Fruit fly (Drosophila melanogaster) whole organism, embryonic: ENCODE data around the gene CG7497.
A peak's percentile ranks its signal among the peaks of the same experiment; 100 is the strongest.

Source experiments
- Atf-2 ChIP-seq: fragments of 200-800 bp; sonication (Bioruptor generic); optimal IDR thresholded peaks from 2 replicates; lab custom pipeline; 2016; ENCODE audit warnings: missing biosample characterization, missing genetic modification characterization
- BEAF-32 ChIP-seq: fragments of 200-800 bp; sonication (Bioruptor generic); optimal IDR thresholded peaks from 3 replicates; lab custom pipeline; 2017; ENCODE audit warnings: missing biosample characterization, missing genetic modification characterization, mild to moderate bottlenecking, moderate library complexity, missing genetic modification reagents
- CG10147 ChIP-seq: fragments of 200-800 bp; sonication (Bioruptor generic); optimal IDR thresholded peaks from 2 replicates; lab custom pipeline; 2019; ENCODE audit warnings: missing biosample characterization, mild to moderate bottlenecking, missing genetic modification characterization, moderate library complexity
- CG10209 ChIP-seq: fragments of 200-800 bp; sonication (Bioruptor generic); optimal IDR thresholded peaks from 3 replicates; lab custom pipeline; 2017; ENCODE audit warnings: missing biosample characterization, mild to moderate bottlenecking, missing genetic modification characterization, missing genetic modification reagents
- CG10274 ChIP-seq: fragments of 200-800 bp; sonication (Bioruptor generic); optimal IDR thresholded peaks from 3 replicates; lab custom pipeline; 2017; ENCODE audit warnings: missing biosample characterization, mild to moderate bottlenecking, missing genetic modification characterization
- CG10321 ChIP-seq: fragments of 200-800 bp; sonication (Bioruptor generic); IDR thresholded peaks from 2 replicates; pipeline ENCODE4 v1.3.6; 2022; ENCODE audit warnings: missing biosample characterization, missing genetic modification characterization
- CG11247 ChIP-seq: fragments of 200-800 bp; sonication (Bioruptor generic); IDR thresholded peaks from 2 replicates; pipeline ENCODE4 v1.3.6; 2022; ENCODE audit warnings: missing biosample characterization, missing genetic modification characterization
- CG11456 ChIP-seq: fragments of 200-800 bp; sonication (Bioruptor generic); IDR thresholded peaks from 3 replicates; pipeline ENCODE4 v1.3.6; 2022; ENCODE audit warnings: missing biosample characterization, missing genetic modification characterization
- CG11504 ChIP-seq: fragments of 200-800 bp; sonication (Bioruptor generic); optimal IDR thresholded peaks from 3 replicates; lab custom pipeline; 2019; ENCODE audit warnings: missing biosample characterization, mild to moderate bottlenecking, missing genetic modification characterization, moderate library complexity
- CG15269 ChIP-seq: fragments of 200-800 bp; sonication (Bioruptor generic); optimal IDR thresholded peaks from 2 replicates; lab custom pipeline; 2018; ENCODE audit warnings: missing biosample characterization, mild to moderate bottlenecking, missing genetic modification characterization, moderate library complexity
- CG1602 ChIP-seq: fragments of 200-800 bp; sonication (Bioruptor generic); optimal IDR thresholded peaks from 3 replicates; lab custom pipeline; 2016; ENCODE audit warnings: missing biosample characterization, missing genetic modification characterization
- CG17361 ChIP-seq: fragments of 200-800 bp; sonication (Bioruptor generic); IDR thresholded peaks from 3 replicates; pipeline ENCODE4 v1.3.6; 2022; ENCODE audit warnings: missing biosample characterization, missing genetic modification characterization
- CG2129 ChIP-seq: fragments of 200-800 bp; sonication (Bioruptor generic); IDR thresholded peaks from 2 replicates; pipeline ENCODE4 v1.3.6; 2022; ENCODE audit warnings: missing biosample characterization, missing genetic modification characterization; ENCODE audit not compliant: partially characterized antibody
- CG2889 ChIP-seq: fragments of 200-800 bp; sonication (Bioruptor generic); IDR thresholded peaks from 3 replicates; pipeline ENCODE4 v1.3.6; 2022; ENCODE audit warnings: missing biosample characterization, missing genetic modification characterization
- CG30020 ChIP-seq: fragments of 200-800 bp; optimal IDR thresholded peaks from 2 replicates; lab custom pipeline; 2019; ENCODE audit warnings: missing biosample characterization, mild to moderate bottlenecking, missing genetic modification characterization, moderate library complexity
- CG34422 ChIP-seq: fragments of 200-800 bp; sonication (Bioruptor generic); IDR thresholded peaks from 3 replicates; pipeline ENCODE4 v1.3.6; 2022; ENCODE audit warnings: missing biosample characterization, missing genetic modification characterization
- CG42726 ChIP-seq: fragments of 200-800 bp; sonication (Bioruptor generic); IDR thresholded peaks from 2 replicates; pipeline ENCODE4 v1.3.6; 2022; ENCODE audit warnings: missing biosample characterization, missing genetic modification characterization; ENCODE audit not compliant: partially characterized antibody
- CG4854 ChIP-seq: fragments of 200-800 bp; sonication (Bioruptor generic); optimal IDR thresholded peaks from 2 replicates; lab custom pipeline; 2016; ENCODE audit warnings: missing biosample characterization, missing genetic modification characterization, inconsistent platforms
- CG8924 ChIP-seq: fragments of 200-800 bp; optimal IDR thresholded peaks from 3 replicates; lab custom pipeline; 2019; ENCODE audit warnings: missing biosample characterization, mild to moderate bottlenecking, missing genetic modification characterization, moderate library complexity
- CG9437 ChIP-seq: fragments of 200-800 bp; sonication (Bioruptor generic); optimal IDR thresholded peaks from 2 replicates; lab custom pipeline; 2018; ENCODE audit warnings: missing biosample characterization, mild to moderate bottlenecking, missing genetic modification characterization
- CHES-1-like ChIP-seq: fragments of 200-800 bp; sonication (Bioruptor generic); optimal IDR thresholded peaks from 2 replicates; lab custom pipeline; 2016; ENCODE audit warnings: missing biosample characterization, missing genetic modification characterization
- CkIIα-i1 ChIP-seq: fragments of 200-800 bp; sonication (Bioruptor generic); IDR thresholded peaks from 2 replicates; pipeline ENCODE4 v1.3.6; 2022; ENCODE audit warnings: missing biosample characterization, missing genetic modification characterization
- E2f2 ChIP-seq: fragments of 200-800 bp; sonication (Bioruptor generic); IDR thresholded peaks from 2 replicates; pipeline ENCODE4 v1.3.6; 2022; ENCODE audit warnings: missing biosample characterization, missing genetic modification characterization
- Elba2 ChIP-seq: fragments of 200-800 bp; sonication (Bioruptor generic); optimal IDR thresholded peaks from 3 replicates; lab custom pipeline; 2016; ENCODE audit warnings: missing biosample characterization, missing genetic modification characterization
- Fer1 ChIP-seq: fragments of 200-800 bp; sonication (Bioruptor generic); optimal IDR thresholded peaks from 2 replicates; lab custom pipeline; 2017; ENCODE audit warnings: missing biosample characterization, mild to moderate bottlenecking, missing genetic modification characterization
- Gug ChIP-seq: fragments of 200-800 bp; sonication (Bioruptor generic); IDR thresholded peaks from 4 replicates; pipeline ENCODE4 v1.3.6; 2022; ENCODE audit warnings: missing biosample characterization, missing genetic modification characterization
- HLHmδ ChIP-seq: fragments of 200-800 bp; sonication (Bioruptor generic); optimal IDR thresholded peaks from 2 replicates; lab custom pipeline; 2018; ENCODE audit warnings: missing biosample characterization, mild to moderate bottlenecking, missing genetic modification characterization, moderate library complexity
- Hr51 ChIP-seq, 2 experiments: fragments of 200-800 bp; sonication (Bioruptor generic); optimal IDR thresholded peaks; 2 replicates in 1 of 2; 3 replicates in 1 of 2; lab custom pipeline; 2016 to 2018; ENCODE audit warnings: missing biosample characterization in 2 of 2, missing genetic modification characterization in 2 of 2, mild to moderate bottlenecking in 1 of 2, moderate library complexity in 1 of 2
- Kr ChIP-seq: fragments of 200-800 bp; sonication (Bioruptor generic); optimal IDR thresholded peaks from 2 replicates; lab custom pipeline; 2017; ENCODE audit warnings: missing biosample characterization, mild to moderate bottlenecking, missing genetic modification characterization
- Pdp1 ChIP-seq, 2 experiments: fragments of 200-800 bp; sonication (Bioruptor generic); optimal IDR thresholded peaks; 3 replicates each; lab custom pipeline; 2016; ENCODE audit warnings: missing biosample characterization in 2 of 2, missing genetic modification characterization in 2 of 2, mild to moderate bottlenecking in 1 of 2, moderate library complexity in 1 of 2
- Ptx1 ChIP-seq: fragments of 200-800 bp; sonication (Bioruptor generic); IDR thresholded peaks from 2 replicates; pipeline ENCODE4 v1.3.6; 2022; ENCODE audit warnings: missing biosample characterization, missing genetic modification characterization
- Rx ChIP-seq: fragments of 200-800 bp; sonication (Bioruptor generic); IDR thresholded peaks from 2 replicates; pipeline ENCODE4 v1.3.6; 2022; ENCODE audit warnings: missing biosample characterization, missing genetic modification characterization
- Vsx1 ChIP-seq: fragments of 200-800 bp; sonication (Bioruptor generic); optimal IDR thresholded peaks from 2 replicates; lab custom pipeline; 2017; ENCODE audit warnings: missing biosample characterization, mild to moderate bottlenecking, missing genetic modification characterization, missing genetic modification reagents
- Xrp1 ChIP-seq: fragments of 200-800 bp; sonication (Bioruptor generic); IDR thresholded peaks from 2 replicates; pipeline ENCODE4 v1.3.6; 2022; ENCODE audit warnings: missing biosample characterization, missing genetic modification characterization
- chinmo ChIP-seq: fragments of 200-800 bp; sonication (Bioruptor generic); IDR thresholded peaks from 4 replicates; pipeline ENCODE4 v1.3.6; 2022; ENCODE audit warnings: missing biosample characterization, missing genetic modification characterization; ENCODE audit not compliant: partially characterized antibody
- chm ChIP-seq: fragments of 200-800 bp; sonication (Bioruptor generic); IDR thresholded peaks from 2 replicates; pipeline ENCODE4 v1.3.6; 2022; ENCODE audit warnings: missing biosample characterization, missing genetic modification characterization
- dan ChIP-seq: fragments of 200-800 bp; sonication (Bioruptor generic); IDR thresholded peaks from 2 replicates; pipeline ENCODE4 v1.3.6; 2022; ENCODE audit warnings: missing biosample characterization, missing genetic modification characterization
- dimm ChIP-seq: fragments of 200-800 bp; sonication (Bioruptor generic); IDR thresholded peaks from 2 replicates; pipeline ENCODE4 v1.3.6; 2022; ENCODE audit warnings: missing biosample characterization, missing genetic modification characterization
- grn ChIP-seq: fragments of 200-800 bp; sonication (Bioruptor generic); optimal IDR thresholded peaks from 3 replicates; lab custom pipeline; 2017; ENCODE audit warnings: missing biosample characterization, missing genetic modification characterization
- ham ChIP-seq: fragments of 200-800 bp; sonication (Bioruptor generic); IDR thresholded peaks from 2 replicates; pipeline ENCODE4 v1.3.6; 2022; ENCODE audit warnings: missing biosample characterization, missing genetic modification characterization
- inv ChIP-seq: fragments of 200-800 bp; sonication (Bioruptor generic); IDR thresholded peaks from 2 replicates; pipeline ENCODE4 v1.3.6; 2022; ENCODE audit warnings: missing biosample characterization, missing genetic modification characterization; ENCODE audit not compliant: partially characterized antibody
- mld ChIP-seq: fragments of 200-800 bp; sonication (Bioruptor generic); IDR thresholded peaks from 3 replicates; pipeline ENCODE4 v1.3.6; 2022; ENCODE audit warnings: missing biosample characterization, missing genetic modification characterization; ENCODE audit not compliant: partially characterized antibody
- nerfin-2 ChIP-seq: fragments of 200-800 bp; sonication (Bioruptor generic); IDR thresholded peaks from 2 replicates; pipeline ENCODE4 v1.3.6; 2022; ENCODE audit warnings: missing biosample characterization, missing genetic modification characterization; ENCODE audit not compliant: partially characterized antibody
- ranshi ChIP-seq: fragments of 200-800 bp; sonication (Bioruptor generic); IDR thresholded peaks from 2 replicates; pipeline ENCODE4 v1.3.6; 2022; ENCODE audit warnings: missing biosample characterization, missing genetic modification characterization
- stwl ChIP-seq: fragments of 200-800 bp; sonication (Bioruptor generic); optimal IDR thresholded peaks from 3 replicates; lab custom pipeline; 2018; ENCODE audit warnings: missing biosample characterization, mild to moderate bottlenecking, missing genetic modification characterization, moderate library complexity
- tna ChIP-seq: fragments of 200-800 bp; sonication (Bioruptor generic); IDR thresholded peaks from 2 replicates; pipeline ENCODE4 v1.3.6; 2022; ENCODE audit warnings: missing biosample characterization, missing genetic modification characterization; ENCODE audit not compliant: partially characterized antibody
- trh ChIP-seq: fragments of 200-800 bp; sonication (Bioruptor generic); optimal IDR thresholded peaks from 2 replicates; lab custom pipeline; 2016; ENCODE audit warnings: missing biosample characterization, missing genetic modification characterization
- unpg ChIP-seq: fragments of 200-800 bp; sonication (Bioruptor generic); optimal IDR thresholded peaks from 3 replicates; lab custom pipeline; 2018; ENCODE audit warnings: missing biosample characterization, mild to moderate bottlenecking, missing genetic modification characterization, moderate library complexity
- vfl ChIP-seq: fragments of 200-800 bp; sonication (Bioruptor generic); optimal IDR thresholded peaks from 2 replicates; lab custom pipeline; 2016; ENCODE audit warnings: missing biosample characterization, missing genetic modification characterization
- vnd ChIP-seq: fragments of 200-800 bp; sonication (Bioruptor generic); IDR thresholded peaks from 3 replicates; pipeline ENCODE4 v1.3.6; 2022; ENCODE audit warnings: missing biosample characterization, missing genetic modification characterization; ENCODE audit not compliant: partially characterized antibody
- zen2 ChIP-seq: fragments of 200-800 bp; sonication (Bioruptor generic); IDR thresholded peaks from 3 replicates; pipeline ENCODE4 v1.3.6; 2022; ENCODE audit warnings: missing biosample characterization, missing genetic modification characterization; ENCODE audit not compliant: partially characterized antibody

The CG7497 gene

DNA sequence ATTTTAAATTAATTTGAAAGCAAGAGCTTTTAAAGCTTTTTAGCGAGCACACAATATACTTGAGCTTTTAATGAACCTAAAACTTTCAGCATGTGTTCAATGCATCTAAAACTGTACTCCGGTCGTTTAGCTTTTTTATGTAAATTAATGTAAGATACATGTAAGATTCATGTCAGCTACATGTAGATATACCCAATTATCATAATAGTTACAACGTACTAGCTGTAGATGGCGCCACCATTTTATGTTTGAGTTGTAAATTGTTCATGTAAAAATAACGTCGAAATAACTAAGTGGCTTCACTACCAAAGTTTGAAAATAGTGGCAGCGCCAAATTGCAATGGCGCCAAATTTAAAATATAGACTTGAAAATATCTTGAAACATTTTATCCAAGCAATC, 36.4 kb upstream of the CG7497 start (continued):
- no peak for TF ChIP-seq vfl (GFP tag; lab: Kevin White, UChicago)
- TF ChIP-seq CG10321 (GFP tag; lab: Robert Waterston, UW): no peak
- no peak for TF ChIP-seq CG10209 (GFP tag; lab: Kevin White, UChicago)
- no peak for TF ChIP-seq mld (GFP tag; lab: Robert Waterston, UW)
- no peak for TF ChIP-seq chm (GFP tag; lab: Robert Waterston, UW)
- no peak for TF ChIP-seq CG30020 (tag; lab: Kevin White, UChicago)
- no peak for TF ChIP-seq grn
- no peak for TF ChIP-seq Rx
- TF ChIP-seq Hr51 (GFP tag; optimal IDR thresholded peaks at IDR 0.05; lab: Kevin White, UChicago): no peak
- no peak for TF ChIP-seq HLHmδ (GFP tag; lab: Kevin White, UChicago)
- peak; percentile 42 for TF ChIP-seq CG11504 (tag; lab: Kevin White, UChicago)
- TF ChIP-seq vnd: no peak
- TF ChIP-seq CG2889 (GFP tag; lab: Robert Waterston, UW): no peak
- no peak for TF ChIP-seq ham (GFP tag; lab: Robert Waterston, UW)
- no peak for TF ChIP-seq nerfin-2 (GFP tag; lab: Robert Waterston, UW)
- TF ChIP-seq chinmo (GFP tag; lab: Robert Waterston, UW): no peak
- no peak for TF ChIP-seq CHES-1-like (GFP tag; lab: Kevin White, UChicago)
- no peak for TF ChIP-seq Kr
- no peak for TF ChIP-seq CG2129
- no peak; the same call in 2 of the 3 replicates for TF ChIP-seq CG11456
- no peak for TF ChIP-seq tna
- TF ChIP-seq Ptx1: no peak
- TF ChIP-seq E2f2 (GFP tag; lab: Robert Waterston, UW): peak; percentile 98
- no peak for TF ChIP-seq trh (GFP tag; lab: Kevin White, UChicago)
- TF ChIP-seq unpg (GFP tag; lab: Kevin White, UChicago): no peak
- peak; percentile 36; the same call in 1 of the 3 replicates for TF ChIP-seq CG17361 (GFP tag; lab: Robert Waterston, UW)
- peak; percentile 52 for TF ChIP-seq stwl (tag; lab: Kevin White, UChicago)
- TF ChIP-seq CG34422 (GFP tag; lab: Robert Waterston, UW): no peak
- peak; percentile 38; the same call in 1 of the 2 replicates for TF ChIP-seq inv (GFP tag; lab: Robert Waterston, UW)
- no peak for TF ChIP-seq Pdp1 (GFP tag; optimal IDR thresholded peaks at IDR 0.05; lab: Kevin White, UChicago)
- TF ChIP-seq CG4854 (GFP tag; lab: Kevin White, UChicago): peak; percentile 20
- TF ChIP-seq CG8924 (tag; lab: Kevin White, UChicago): no peak
- no peak for TF ChIP-seq Elba2 (GFP tag; lab: Kevin White, UChicago)
- no peak for TF ChIP-seq CkIIα-i1 (GFP tag; lab: Robert Waterston, UW)
- no peak for TF ChIP-seq ranshi (GFP tag; lab: Robert Waterston, UW)
- TF ChIP-seq CG10274 (GFP tag; lab: Kevin White, UChicago): no peak
- TF ChIP-seq Xrp1 (GFP tag; lab: Robert Waterston, UW): no peak
- TF ChIP-seq CG11247: no peak
- no peak for TF ChIP-seq CG15269 (tag; lab: Kevin White, UChicago)
- TF ChIP-seq dimm (GFP tag; lab: Robert Waterston, UW): no peak
- TF ChIP-seq Vsx1 (GFP tag; lab: Kevin White, UChicago): peak; percentile 57
- TF ChIP-seq CG10147 (GFP tag; lab: Kevin White, UChicago): peak; percentile 56
- peak; percentile 5 for TF ChIP-seq Fer1
- TF ChIP-seq CG1602 (GFP tag; lab: Kevin White, UChicago): no peak
- peak; percentile 81 for TF ChIP-seq CG42726
- peak; percentile 11 for TF ChIP-seq BEAF-32 (GFP tag; lab: Kevin White, UChicago)
- no peak for TF ChIP-seq Gug (GFP tag; lab: Robert Waterston, UW)
- TF ChIP-seq Atf-2 (GFP tag; lab: Kevin White, UChicago): no peak
- no peak for TF ChIP-seq zen2 (GFP tag; lab: Robert Waterston, UW)
- TF ChIP-seq dan (GFP tag; lab: Robert Waterston, UW): no peak
- no peak for TF ChIP-seq CG9437
